Fruit fly (Drosophila melanogaster): Measurements from ENCODE around the gene Scsalpha1.

Scsalpha1 gene

DNA sequence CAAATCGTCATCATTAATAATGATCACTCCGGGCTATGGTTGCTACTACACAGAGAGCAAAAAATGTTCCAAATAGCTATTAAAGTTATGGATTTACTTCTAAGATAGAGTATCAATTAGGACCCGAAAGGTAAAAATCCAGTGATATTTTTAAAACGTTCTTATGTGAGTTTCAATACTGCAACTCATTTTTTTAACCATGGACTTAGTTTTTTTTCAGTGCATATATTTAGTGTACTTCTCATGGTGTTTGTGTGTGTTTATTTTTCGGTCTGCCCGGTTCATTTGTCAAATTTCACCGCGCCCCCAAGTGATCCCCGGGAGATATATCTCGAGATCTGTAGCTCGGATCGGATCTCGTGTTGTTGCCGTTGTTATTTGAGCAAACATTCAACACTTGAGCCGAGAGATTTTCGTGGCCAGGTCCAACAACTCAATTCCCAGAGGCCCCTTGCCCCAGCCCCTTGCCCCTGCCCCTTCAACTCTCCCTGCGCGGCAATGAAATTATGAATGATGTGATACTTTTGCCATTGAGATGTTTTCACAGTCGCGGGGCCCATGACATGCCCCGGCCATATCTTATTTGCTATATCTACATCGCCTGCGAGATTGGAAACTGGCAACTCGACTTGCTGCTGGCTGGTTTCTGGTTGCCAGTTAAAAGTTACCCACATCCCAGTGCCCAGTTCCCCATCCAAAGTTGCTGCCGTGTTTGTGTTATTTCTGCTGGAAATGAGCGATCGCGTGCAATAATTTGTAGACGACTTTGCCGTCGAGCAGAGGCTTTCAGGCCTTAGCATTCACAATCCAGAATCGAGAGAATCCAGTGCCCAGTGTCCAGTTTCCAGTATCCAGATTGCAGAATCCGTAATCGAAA, 48.7 kb downstream of the Scsalpha1 start:
- TF ChIP-seq tj (GFP tag; optimal IDR thresholded peaks at IDR 0.05): no peak

DNA sequence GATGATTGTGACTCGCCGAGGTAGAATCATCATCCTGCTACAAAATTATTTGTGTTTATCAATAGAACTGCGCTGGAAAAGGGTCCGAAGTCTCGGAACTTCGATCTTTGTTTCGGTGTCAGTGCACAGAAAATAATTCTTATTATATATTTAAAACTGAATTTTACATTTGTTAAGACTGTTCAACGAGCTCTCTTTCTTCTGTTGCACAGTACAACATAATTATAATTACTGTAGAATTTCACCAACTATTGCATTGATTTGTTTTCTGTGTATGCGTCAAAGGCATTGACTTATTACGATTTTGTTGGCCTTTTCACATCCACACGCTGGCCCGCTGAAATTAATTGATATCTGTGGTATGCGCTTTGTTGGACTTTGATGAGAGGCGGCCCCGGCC, 49.5 kb downstream of the Scsalpha1 start:
- TF ChIP-seq CG33017 (tag; optimal IDR thresholded peaks at IDR 0.05) (no peak), CG12768 (GFP tag; optimal IDR thresholded peaks at IDR 0.05) (no peak), CG5204 (GFP tag; optimal IDR thresholded peaks at IDR 0.05) (no peak), bab1 (GFP tag; optimal IDR thresholded peaks at IDR 0.05) (no peak), CG14711 (tag; optimal IDR thresholded peaks at IDR 0.05) (no peak), cnc (optimal IDR thresholded peaks at IDR 0.05) (no peak), CG11617 (GFP tag; optimal IDR thresholded peaks at IDR 0.05) (no peak), cic (GFP tag; optimal IDR thresholded peaks at IDR 0.05) (no peak), Hr96 (GFP tag; optimal IDR thresholded peaks at IDR 0.05) (no peak), Clk (GFP tag; optimal IDR thresholded peaks at IDR 0.05) (no peak), tj (GFP tag; optimal IDR thresholded peaks at IDR 0.05) (no peak), pad (GFP tag; optimal IDR thresholded peaks at IDR 0.05) (no peak), kay (GFP tag; ENCODE audit: borderline replicate concordance) (no peak), Crg-1 (GFP tag; optimal IDR thresholded peaks at IDR 0.05) (no peak), CG1620 (GFP tag; optimal IDR thresholded peaks at IDR 0.05) (no peak), CG7045 (GFP tag; optimal IDR thresholded peaks at IDR 0.05) (no peak)

DNA sequence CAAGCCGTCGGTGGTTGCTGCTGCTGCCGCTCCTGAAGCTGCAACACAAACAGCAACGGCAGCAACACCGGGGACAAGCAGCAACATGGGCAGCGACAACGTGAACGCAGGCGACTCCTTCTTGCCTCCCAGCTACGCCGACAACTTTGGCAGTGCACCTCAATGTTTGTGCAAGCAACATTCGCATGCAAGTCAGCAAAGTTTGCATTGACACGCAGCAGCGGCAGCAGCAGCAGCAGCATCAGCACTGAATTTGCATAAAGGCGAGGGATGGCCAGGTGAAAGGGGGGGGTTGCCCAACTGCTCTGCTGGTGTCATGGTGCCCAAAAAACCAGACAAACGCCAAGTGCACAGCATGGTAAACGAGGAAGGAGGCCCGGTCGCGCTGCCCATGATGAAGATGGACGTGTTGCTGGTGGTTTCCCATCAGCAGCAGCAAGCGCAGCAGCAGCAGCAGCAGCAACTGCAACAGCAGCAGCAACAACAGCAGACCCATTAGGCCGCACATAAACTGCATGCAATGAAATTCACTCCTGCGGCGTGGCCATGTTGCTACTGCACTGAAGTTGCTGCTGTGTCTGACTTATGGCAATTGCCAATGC, 51.4 kb downstream of the Scsalpha1 start:
- TF ChIP-seq Hr96 (GFP tag; optimal IDR thresholded peaks at IDR 0.05) (no peak), Clk (GFP tag; optimal IDR thresholded peaks at IDR 0.05) (no peak), Mnt (GFP tag; optimal IDR thresholded peaks at IDR 0.05) (no peak), CG33017 (tag; optimal IDR thresholded peaks at IDR 0.05) (no peak), CG12768 (GFP tag; optimal IDR thresholded peaks at IDR 0.05) (no peak), kay (GFP tag; ENCODE audit: borderline replicate concordance) (no peak), bab1 (GFP tag; optimal IDR thresholded peaks at IDR 0.05) (no peak), cnc (optimal IDR thresholded peaks at IDR 0.05) (no peak), pad (GFP tag; optimal IDR thresholded peaks at IDR 0.05) (no peak), CG5204 (GFP tag; optimal IDR thresholded peaks at IDR 0.05) (no peak), CG7101 (tag; optimal IDR thresholded peaks at IDR 0.05) (no peak), Crg-1 (GFP tag; optimal IDR thresholded peaks at IDR 0.05) (no peak), cic (GFP tag; optimal IDR thresholded peaks at IDR 0.05) (no peak), CG14711 (tag; optimal IDR thresholded peaks at IDR 0.05) (no peak), toe (GFP tag; optimal IDR thresholded peaks at IDR 0.05) (no peak), ovo (GFP tag; optimal IDR thresholded peaks at IDR 0.05) (no peak), tj (GFP tag; optimal IDR thresholded peaks at IDR 0.05) (no peak), CG1620 (GFP tag; optimal IDR thresholded peaks at IDR 0.05) (no peak), CG7045 (GFP tag; optimal IDR thresholded peaks at IDR 0.05) (no peak)

DNA sequence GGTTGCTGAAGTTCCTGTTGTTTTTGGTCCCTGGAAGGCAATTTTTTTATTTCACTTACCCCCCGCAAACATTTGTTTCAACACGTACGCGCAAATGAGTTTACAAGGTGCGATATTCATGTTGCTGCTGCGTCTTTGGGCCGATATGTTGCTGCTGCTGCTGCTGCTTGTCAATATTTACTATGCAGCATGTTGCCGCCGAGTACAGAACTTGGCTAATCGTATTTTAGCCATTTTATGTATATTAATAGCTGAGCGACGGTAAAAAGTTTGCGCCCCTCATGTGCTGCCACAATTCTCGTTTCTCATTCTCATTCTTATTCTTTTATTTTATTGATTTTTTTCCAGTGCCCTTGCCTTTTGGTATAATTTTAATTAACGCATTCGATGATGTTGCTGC, 52.4 kb downstream of the Scsalpha1 start:
- TF ChIP-seq Hr96 (GFP tag; optimal IDR thresholded peaks at IDR 0.05) (no peak), kay (GFP tag; ENCODE audit: borderline replicate concordance) (no peak), ovo (GFP tag; optimal IDR thresholded peaks at IDR 0.05) (no peak), tj (GFP tag; optimal IDR thresholded peaks at IDR 0.05) (no peak), CG11617 (GFP tag; optimal IDR thresholded peaks at IDR 0.05) (no peak), cnc (optimal IDR thresholded peaks at IDR 0.05) (no peak), Crg-1 (GFP tag; optimal IDR thresholded peaks at IDR 0.05) (no peak), CG7101 (tag; optimal IDR thresholded peaks at IDR 0.05) (no peak), CG5204 (GFP tag; optimal IDR thresholded peaks at IDR 0.05) (no peak), Clk (GFP tag; optimal IDR thresholded peaks at IDR 0.05) (no peak), bab1 (GFP tag; optimal IDR thresholded peaks at IDR 0.05) (no peak), cic (GFP tag; optimal IDR thresholded peaks at IDR 0.05) (no peak), CG7045 (GFP tag; optimal IDR thresholded peaks at IDR 0.05) (no peak), CG12768 (GFP tag; optimal IDR thresholded peaks at IDR 0.05) (no peak)
